Worm (Caenorhabditis elegans) whole organism, young adult: ENCODE data around the gene F01F1.3.

Experiments
- attf-3 ChIP-seq: fragments of 200-800 bp; sonication (Bioruptor generic); conservative IDR thresholded peaks from 2 replicates; pipeline ENCODE4 v1.3.6; 2022; ENCODE audit warnings: missing genetic modification reagents, missing genetic modification characterization, missing compliant biosample characterization
- attf-5 ChIP-seq: fragments of 200-800 bp; sonication (Bioruptor generic); optimal IDR thresholded peaks from 2 replicates; lab custom pipeline; 2018; ENCODE audit warnings: mild to moderate bottlenecking, missing genetic modification characterization, missing compliant biosample characterization
- attf-6 ChIP-seq: fragments of 200-800 bp; sonication (Bioruptor generic); IDR thresholded peaks from 2 replicates; pipeline ENCODE4 v1.3.6; 2022; ENCODE audit warnings: missing genetic modification reagents, missing genetic modification characterization, missing compliant biosample characterization
- egrh-3 ChIP-seq: fragments of 200-800 bp; sonication (Bioruptor generic); IDR thresholded peaks from 2 replicates; pipeline ENCODE4 v1.3.6; 2022; ENCODE audit warnings: missing genetic modification reagents, missing genetic modification characterization, missing compliant biosample characterization
- nfya-2 ChIP-seq: fragments of 200-800 bp; sonication (Bioruptor generic); IDR thresholded peaks from 2 replicates; pipeline ENCODE4 v1.3.6; 2022; ENCODE audit warnings: missing genetic modification reagents, missing genetic modification characterization, missing compliant biosample characterization
- rpc-1 ChIP-seq, 2 experiments: fragments of 150-350 bp in 1 of 2; sonication (generic microtip) in 1 of 2; optimal IDR thresholded peaks; 2 replicates each; lab custom pipeline; 2014 to 2018; ENCODE audit warnings: missing biosample characterization in 1 of 2, missing genetic modification characterization in 1 of 2, missing genetic modification reagents in 1 of 2, missing genotype in 1 of 2
- snpc-1.1 ChIP-seq: sonication (generic microtip); optimal IDR thresholded peaks from 2 replicates; lab custom pipeline; 2017; ENCODE audit warnings: missing genetic modification characterization, mild to moderate bottlenecking, missing compliant biosample characterization, antibody characterized with exemption, moderate library complexity, missing genotype, missing genetic modification reagents; ENCODE audit not compliant: insufficient read depth
- snpc-4 ChIP-seq, 5 experiments: fragments of 150-350 bp in 1 of 5; sonication (generic microtip) in 4 of 5; optimal IDR thresholded peaks; 2 replicates each; lab custom pipeline; 2014 to 2018; ENCODE audit warnings: missing genetic modification characterization in 5 of 5, missing biosample characterization in 3 of 5, antibody characterized with exemption in 2 of 5, mild to moderate bottlenecking in 2 of 5, missing compliant biosample characterization in 2 of 5, missing genotype in 2 of 5, moderate library complexity in 2 of 5, missing genetic modification reagents in 1 of 5
- tbp1 ChIP-seq: fragments of 200-800 bp; sonication (Bioruptor generic); optimal IDR thresholded peaks from 2 replicates; lab custom pipeline; 2018; ENCODE audit warnings: mild to moderate bottlenecking, missing genetic modification characterization, missing compliant biosample characterization
- unc-62 ChIP-seq: fragments of 150-350 bp; optimal IDR thresholded peaks from 2 replicates; lab custom pipeline; 2014; ENCODE audit warnings: missing biosample characterization, missing genetic modification reagents, missing genetic modification characterization

ce11 chrIII:5884459-5884858 is 12.7 kb downstream of the F01F1.3 start:
- no peak for TF ChIP-seq rpc-1 (optimal IDR thresholded peaks at IDR 0.05; lab: Kevin White, UChicago)
- no peak for TF ChIP-seq rpc-1 (tag; optimal IDR thresholded peaks at IDR 0.05; lab: Kevin White, UChicago)
- TF ChIP-seq attf-3: no peak
- TF ChIP-seq snpc-1.1 (tag; lab: Kevin White, UChicago): no peak
- TF ChIP-seq tbp1 (GFP tag; lab: Kevin White, UChicago): no peak
- TF ChIP-seq nfya-2 (GFP tag; lab: Robert Waterston, UW): no peak
- no peak for TF ChIP-seq snpc-4 (GFP tag; optimal IDR thresholded peaks at IDR 0.05; lab: Kevin White, UChicago)
- no peak for TF ChIP-seq snpc-4 (tag; optimal IDR thresholded peaks at IDR 0.05; lab: Kevin White, UChicago)
- no peak for TF ChIP-seq attf-5 (GFP tag; lab: Kevin White, UChicago)
- no peak for TF ChIP-seq egrh-3 (GFP tag; lab: Robert Waterston, UW)
- TF ChIP-seq unc-62 (GFP tag; lab: Kevin White, UChicago): no peak
- no peak for TF ChIP-seq attf-6 (GFP tag; lab: Robert Waterston, UW)
